Fruit fly (Drosophila melanogaster): ENCODE measurements around the gene CG42585.
"Not testable (repeated sequence)": the region's sequence is repeated elsewhere in the genome, so short reads cannot be mapped to it uniquely, and the experiment has no call there.

Gene CG42585

dm6 chr2L:14737669-14738068, 2.0 kb upstream of the CG42585 start, which contains the start of gene CG31775:
Gene CG31775 (minus strand): TSS chr2L:14737769.
- TF ChIP-seq psq (optimal IDR thresholded peaks at IDR 0.05); usp (GFP tag; optimal IDR thresholded peaks at IDR 0.05); pan (optimal IDR thresholded peaks at IDR 0.05): not testable (repeated sequence)

- TF ChIP-seq Dll (optimal IDR thresholded peaks at IDR 0.05); usp (GFP tag; optimal IDR thresholded peaks at IDR 0.05); CG8478 (optimal IDR thresholded peaks at IDR 0.05): not testable (repeated sequence)
Observed at dm6 chr2L:14741740-14742139, 2.0 kb downstream of the CG42585 start, which contains the start of gene CG42586. Gene CG42586 (minus strand): TSS chr2L:14741840.

- TF ChIP-seq EcR (GFP tag; optimal IDR thresholded peaks at IDR 0.05); Dll (optimal IDR thresholded peaks at IDR 0.05); usp (GFP tag; optimal IDR thresholded peaks at IDR 0.05): not testable (repeated sequence)
Observed at dm6 chr2L:14742893-14743292, 3.2 kb downstream of the CG42585 start, which contains the start of gene CG34166. Gene CG34166 (plus strand): TSS chr2L:14743193.

dm6 chr2L:14743337-14743736, 3.6 kb downstream of the CG42585 start:
- no peak for TF ChIP-seq pan (optimal IDR thresholded peaks at IDR 0.05)
- no peak for TF ChIP-seq usp (GFP tag; optimal IDR thresholded peaks at IDR 0.05)
- no peak for TF ChIP-seq psq (optimal IDR thresholded peaks at IDR 0.05)
- no peak for TF ChIP-seq CG8478 (optimal IDR thresholded peaks at IDR 0.05)
- no peak for TF ChIP-seq Dll (optimal IDR thresholded peaks at IDR 0.05)
- TF ChIP-seq EcR (GFP tag; optimal IDR thresholded peaks at IDR 0.05), result no peak

- TF ChIP-seq usp (GFP tag; optimal IDR thresholded peaks at IDR 0.05) (no peak), psq (optimal IDR thresholded peaks at IDR 0.05) (no peak), CG8478 (optimal IDR thresholded peaks at IDR 0.05) (no peak), pan (optimal IDR thresholded peaks at IDR 0.05) (no peak), EcR (GFP tag; optimal IDR thresholded peaks at IDR 0.05) (no peak), Dll (optimal IDR thresholded peaks at IDR 0.05) (no peak)
Observed at dm6 chr2L:14744121-14744520, 4.4 kb downstream of the CG42585 start, which contains the start of gene CG42681. Gene CG42681 (plus strand): TSS chr2L:14744421.

dm6 chr2L:14745068-14745467, 5.4 kb downstream of the CG42585 start, which contains the start of gene CG42587:
Gene CG42587 (minus strand): TSS chr2L:14745210.
- TF ChIP-seq pan (optimal IDR thresholded peaks at IDR 0.05), result no peak
- TF ChIP-seq usp (GFP tag; optimal IDR thresholded peaks at IDR 0.05), result no peak
- no peak for TF ChIP-seq EcR (GFP tag; optimal IDR thresholded peaks at IDR 0.05)
- no peak for TF ChIP-seq CG8478 (optimal IDR thresholded peaks at IDR 0.05)
- TF ChIP-seq Dll (optimal IDR thresholded peaks at IDR 0.05), result no peak
- no peak for TF ChIP-seq psq (optimal IDR thresholded peaks at IDR 0.05)

dm6 chr2L:14746068-14746467, 6.4 kb downstream of the CG42585 start:
- no peak for TF ChIP-seq EcR (GFP tag; optimal IDR thresholded peaks at IDR 0.05)
- no peak for TF ChIP-seq pan (optimal IDR thresholded peaks at IDR 0.05)
- no peak for TF ChIP-seq usp (GFP tag; optimal IDR thresholded peaks at IDR 0.05)
- no peak for TF ChIP-seq Dll (optimal IDR thresholded peaks at IDR 0.05)
- no peak for TF ChIP-seq CG8478 (optimal IDR thresholded peaks at IDR 0.05)
- TF ChIP-seq psq (optimal IDR thresholded peaks at IDR 0.05), result no peak

dm6 chr2L:14760467-14760866, 20.8 kb downstream of the CG42585 start, which contains the start of gene CG4691:
Gene CG4691 (plus strand): TSS chr2L:14760767.
- TF ChIP-seq psq (optimal IDR thresholded peaks at IDR 0.05) (no peak), usp (GFP tag; optimal IDR thresholded peaks at IDR 0.05) (no peak), pan (optimal IDR thresholded peaks at IDR 0.05) (no peak), EcR (GFP tag; optimal IDR thresholded peaks at IDR 0.05) (no peak), Dll (optimal IDR thresholded peaks at IDR 0.05) (no peak), CG8478 (optimal IDR thresholded peaks at IDR 0.05) (no peak)

- TF ChIP-seq usp (GFP tag; optimal IDR thresholded peaks at IDR 0.05) (no peak), EcR (GFP tag; optimal IDR thresholded peaks at IDR 0.05) (no peak)
Observed at dm6 chr2L:14762465-14762864, 22.8 kb downstream of the CG42585 start, which contains the start of gene CSN1a. Gene CSN1a (plus strand): TSS chr2L:14762765.

dm6 chr2L:14765608-14766007, 25.9 kb downstream of the CG42585 start, which contains the start of gene CG4701:
Gene CG4701 (plus strand): TSS chr2L:14765908.
- no peak for TF ChIP-seq psq (optimal IDR thresholded peaks at IDR 0.05)
- TF ChIP-seq usp (GFP tag; optimal IDR thresholded peaks at IDR 0.05), result no peak
- no peak for TF ChIP-seq EcR (GFP tag; optimal IDR thresholded peaks at IDR 0.05)
- no peak for TF ChIP-seq CG8478 (optimal IDR thresholded peaks at IDR 0.05)
- TF ChIP-seq Dll (optimal IDR thresholded peaks at IDR 0.05), result no peak
- no peak for TF ChIP-seq pan (optimal IDR thresholded peaks at IDR 0.05)

dm6 chr2L:14774713-14775112, 35.0 kb downstream of the CG42585 start, which contains the start of gene CG4650:
Gene CG4650 (minus strand): TSS chr2L:14774981.
- no peak for TF ChIP-seq psq (optimal IDR thresholded peaks at IDR 0.05)
- TF ChIP-seq EcR (GFP tag; optimal IDR thresholded peaks at IDR 0.05), result no peak
- TF ChIP-seq usp (GFP tag; optimal IDR thresholded peaks at IDR 0.05), result no peak

dm6 chr2L:14784498-14784897, 44.8 kb downstream of the CG42585 start, which contains the start of gene CG18636:
Gene CG18636 (minus strand): TSS chr2L:14784598.
- TF ChIP-seq pan (optimal IDR thresholded peaks at IDR 0.05) (no peak), CG8478 (optimal IDR thresholded peaks at IDR 0.05) (no peak), EcR (GFP tag; optimal IDR thresholded peaks at IDR 0.05) (no peak), psq (optimal IDR thresholded peaks at IDR 0.05) (no peak), Dll (optimal IDR thresholded peaks at IDR 0.05) (no peak), usp (GFP tag; optimal IDR thresholded peaks at IDR 0.05) (no peak)
